Fruit fly (Drosophila melanogaster): ENCODE measurements around the gene Cpr65Ec.

The Cpr65Ec gene

dm6 chr3L:7136663-7137062 lies 43.7 kb downstream of the Cpr65Ec start:
- no peak for TF ChIP-seq CG9948 (tag; optimal IDR thresholded peaks at IDR 0.05)
- TF ChIP-seq CG4496 (GFP tag; IDR thresholded peaks at IDR 0.05): peak; percentile 83
- TF ChIP-seq fd96Ca (GFP tag; IDR thresholded peaks at IDR 0.05): 0 out of 3 replicates have a peak, but pooled peaks have one; percentile 30

dm6 chr3L:7137613-7138189 lies 44.7 kb downstream of the Cpr65Ec start:
- peak; percentile 23; the same call in 1 of the 3 replicates for TF ChIP-seq fd96Ca (GFP tag; IDR thresholded peaks at IDR 0.05)
- peak; percentile 39 for TF ChIP-seq EcR (GFP tag; optimal IDR thresholded peaks at IDR 0.05)
- TF ChIP-seq Pif1B (GFP tag; optimal IDR thresholded peaks at IDR 0.05): no peak
- no peak for TF ChIP-seq D1 (tag; optimal IDR thresholded peaks at IDR 0.05)
- TF ChIP-seq CG4496 (GFP tag; IDR thresholded peaks at IDR 0.05): peak; percentile 9; the same call in 1 of the 3 replicates
- TF ChIP-seq CG32121 (GFP tag; IDR thresholded peaks at IDR 0.05): no peak
- peak; percentile 87 for TF ChIP-seq CG13204 (GFP tag; optimal IDR thresholded peaks at IDR 0.05)
- TF ChIP-seq CG14655 (GFP tag; optimal IDR thresholded peaks at IDR 0.05): no peak
- TF ChIP-seq CG12605 (GFP tag; IDR thresholded peaks at IDR 0.05): 0 out of 2 replicates have a peak, but pooled peaks have one; percentile 29

DNA sequence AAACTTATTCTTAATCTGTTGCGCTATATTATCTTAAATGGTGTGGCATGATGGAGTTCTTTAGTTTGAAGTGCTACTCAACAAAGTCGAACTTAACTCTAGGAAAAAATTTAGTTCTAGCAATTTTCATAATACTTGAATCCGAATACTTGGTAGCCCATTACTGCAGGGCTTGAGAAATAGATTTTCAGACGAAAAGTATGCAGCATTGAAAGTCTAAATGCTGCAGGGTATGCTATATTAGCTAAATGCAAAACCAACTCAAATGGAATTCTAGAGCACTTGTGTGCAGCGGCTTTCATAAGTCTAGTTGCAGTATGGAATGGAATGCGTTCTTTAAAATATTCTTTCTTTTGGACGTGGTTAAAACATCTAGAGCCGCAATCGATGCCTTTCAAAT lies 50.3 kb downstream of the Cpr65Ec start:
- TF ChIP-seq gl (tag; optimal IDR thresholded peaks at IDR 0.05) (no peak), Pif1A (GFP tag; optimal IDR thresholded peaks at IDR 0.05) (no peak), Pif1B (GFP tag; optimal IDR thresholded peaks at IDR 0.05) (no peak), CG8159 (tag; optimal IDR thresholded peaks at IDR 0.05) (no peak), CG15710 (tag; optimal IDR thresholded peaks at IDR 0.05) (no peak), CG8301 (tag; optimal IDR thresholded peaks at IDR 0.05) (no peak), CG14655 (GFP tag; optimal IDR thresholded peaks at IDR 0.05) (no peak), CG34367 (tag; optimal IDR thresholded peaks at IDR 0.05) (no peak), fd96Ca (GFP tag; IDR thresholded peaks at IDR 0.05) (no peak), EcR (GFP tag; optimal IDR thresholded peaks at IDR 0.05) (no peak), CG9948 (tag; optimal IDR thresholded peaks at IDR 0.05) (no peak), CG17806 (tag; optimal IDR thresholded peaks at IDR 0.05) (no peak), D1 (tag; optimal IDR thresholded peaks at IDR 0.05) (no peak)

Data from whole organism, pupa.